Worm (Caenorhabditis elegans) whole organism, late embryonic: ENCODE data around the gene spe-29.

Experiments used
- C38D4.7 ChIP-seq: fragments of 200-800 bp; sonication (Bioruptor generic); optimal IDR thresholded peaks from 2 replicates; lab custom pipeline; 2018; ENCODE audit warnings: mild to moderate bottlenecking, missing genetic modification characterization, moderate library complexity, missing compliant biosample characterization
- K09A11.1 ChIP-seq: sonication (generic microtip); optimal IDR thresholded peaks from 2 replicates; lab custom pipeline; 2017; ENCODE audit warnings: antibody characterized with exemption, mild to moderate bottlenecking, missing genetic modification characterization, missing compliant biosample characterization; ENCODE audit not compliant: insufficient read depth
- elt-2 ChIP-seq: sonication (generic microtip); optimal IDR thresholded peaks from 2 replicates; lab custom pipeline; 2016; ENCODE audit warnings: missing genetic modification reagents, missing genetic modification characterization, missing compliant biosample characterization
- lin-11 ChIP-seq: fragments of 200-800 bp; sonication (Bioruptor generic); optimal IDR thresholded peaks from 2 replicates; lab custom pipeline; 2018; ENCODE audit warnings: mild to moderate bottlenecking, missing genetic modification characterization, missing compliant biosample characterization

DNA sequence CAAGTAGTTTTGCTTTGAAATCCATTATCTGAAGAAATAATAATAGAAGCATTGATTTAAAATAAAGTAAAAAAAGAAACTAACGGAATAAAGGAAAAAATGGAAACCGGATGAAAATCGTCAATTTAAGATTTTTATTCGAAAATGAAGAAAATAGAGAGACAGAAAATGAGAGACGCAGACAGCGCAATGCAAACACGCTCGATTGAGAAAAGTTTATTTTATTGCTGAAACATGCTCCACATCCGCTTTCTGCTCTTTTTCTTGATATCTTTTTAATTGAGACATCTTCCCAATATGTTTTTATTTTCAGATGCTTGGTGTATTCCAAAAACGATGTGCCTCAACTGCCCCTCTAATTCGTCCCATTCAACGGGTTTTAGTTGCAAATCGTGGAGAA is 49.4 kb upstream of the spe-29 start, which contains the start of the genes prp-18 and mccc-1:
- TF ChIP-seq elt-2 (tag; lab: Kevin White, UChicago), result no peak
- TF ChIP-seq C38D4.7 (GFP tag; lab: Kevin White, UChicago), result no peak
- no peak for TF ChIP-seq lin-11
- no peak for TF ChIP-seq K09A11.1 (tag; lab: Kevin White, UChicago)
